Worm (Caenorhabditis elegans) whole organism, young adult: ENCODE results near the gene F41H8.2.

Experiments
- B0035.1 ChIP-seq: sonication (generic microtip); optimal IDR thresholded peaks from 2 replicates; lab custom pipeline; 2016; ENCODE audit warnings: missing genetic modification characterization, mild to moderate bottlenecking, missing compliant biosample characterization, missing genotype, missing genetic modification reagents
- B0336.3 ChIP-seq: fragments of 200-800 bp; sonication (Bioruptor generic); IDR thresholded peaks from 2 replicates; pipeline ENCODE4 v1.3.6; 2022; ENCODE audit warnings: missing genetic modification characterization, missing compliant biosample characterization
- C17E4.6 ChIP-seq: fragments of 200-800 bp; sonication (Bioruptor generic); IDR thresholded peaks from 2 replicates; pipeline ENCODE4 v1.3.6; 2022; ENCODE audit warnings: missing genetic modification reagents, missing genetic modification characterization, missing compliant biosample characterization
- D2030.7 ChIP-seq: fragments of 200-800 bp; sonication (Bioruptor generic); IDR thresholded peaks from 2 replicates; pipeline ENCODE4 v1.3.6; 2022; ENCODE audit warnings: missing genetic modification reagents, missing genetic modification characterization, missing compliant biosample characterization
- F10E7.11 ChIP-seq: sonication (generic microtip); optimal IDR thresholded peaks from 2 replicates; lab custom pipeline; 2017; ENCODE audit warnings: mild to moderate bottlenecking, missing genetic modification characterization, moderate library complexity, missing compliant biosample characterization
- F23B12.7 ChIP-seq: sonication (generic microtip); optimal IDR thresholded peaks from 2 replicates; lab custom pipeline; 2017; ENCODE audit warnings: missing genetic modification characterization, mild to moderate bottlenecking, missing compliant biosample characterization, antibody characterized with exemption, moderate library complexity; ENCODE audit not compliant: insufficient read depth
- F37B4.10 ChIP-seq: fragments of 200-800 bp; sonication (Bioruptor generic); IDR thresholded peaks from 2 replicates; pipeline ENCODE4 v1.3.6; 2022; ENCODE audit warnings: missing genetic modification characterization, missing compliant biosample characterization
- F49E8.2 ChIP-seq: sonication (generic microtip); optimal IDR thresholded peaks from 3 replicates; lab custom pipeline; 2017; ENCODE audit warnings: missing genetic modification characterization, mild to moderate bottlenecking, missing compliant biosample characterization, antibody characterized with exemption, moderate library complexity; ENCODE audit not compliant: insufficient read depth
- K12H6.12 ChIP-seq: fragments of 200-800 bp; sonication (Bioruptor generic); optimal IDR thresholded peaks from 2 replicates; lab custom pipeline; 2018; ENCODE audit warnings: mild to moderate bottlenecking, missing genetic modification characterization, missing compliant biosample characterization
- T07F8.4 ChIP-seq: sonication (generic microtip); optimal IDR thresholded peaks from 2 replicates; lab custom pipeline; 2016; ENCODE audit warnings: mild to moderate bottlenecking, missing genetic modification characterization, moderate library complexity, missing compliant biosample characterization
- Y53F4B.3 ChIP-seq: fragments of 200-800 bp; sonication (Bioruptor generic); IDR thresholded peaks from 2 replicates; pipeline ENCODE4 v1.3.6; 2022; ENCODE audit warnings: missing genetic modification reagents, missing genetic modification characterization, missing compliant biosample characterization
- Y56A3A.18 ChIP-seq: fragments of 200-800 bp; sonication (Bioruptor generic); IDR thresholded peaks from 2 replicates; pipeline ENCODE4 v1.3.6; 2022; ENCODE audit warnings: missing genetic modification reagents, missing genetic modification characterization, missing compliant biosample characterization
- Y95B8A.8 ChIP-seq: fragments of 200-800 bp; sonication (Bioruptor generic); IDR thresholded peaks from 2 replicates; pipeline ENCODE4 v1.3.6; 2022; ENCODE audit warnings: missing genetic modification reagents, missing genetic modification characterization, missing compliant biosample characterization
- akir-1 ChIP-seq: fragments of 200-800 bp; sonication (Bioruptor generic); optimal IDR thresholded peaks from 2 replicates; lab custom pipeline; 2018; ENCODE audit warnings: mild to moderate bottlenecking, missing genetic modification characterization, moderate library complexity, missing compliant biosample characterization
- aptf-2 ChIP-seq: fragments of 200-800 bp; sonication (Bioruptor generic); conservative IDR thresholded peaks from 2 replicates; pipeline ENCODE4 v1.3.6; 2022; ENCODE audit warnings: missing genetic modification reagents, missing genetic modification characterization, missing compliant biosample characterization
- bed-1 ChIP-seq: fragments of 200-800 bp; sonication (Bioruptor generic); IDR thresholded peaks from 2 replicates; pipeline ENCODE4 v1.3.6; 2022; ENCODE audit warnings: missing genetic modification reagents, missing genetic modification characterization, missing compliant biosample characterization
- cebp-2 ChIP-seq: fragments of 200-800 bp; sonication (Bioruptor generic); IDR thresholded peaks from 2 replicates; pipeline ENCODE4 v1.3.6; 2022; ENCODE audit warnings: missing genetic modification characterization, missing compliant biosample characterization
- ceh-40 ChIP-seq: fragments of 200-800 bp; sonication (Bioruptor generic); IDR thresholded peaks from 2 replicates; pipeline ENCODE4 v1.3.6; 2022; ENCODE audit warnings: missing genetic modification characterization, missing compliant biosample characterization
- dox-1 ChIP-seq: fragments of 200-800 bp; sonication (Bioruptor generic); IDR thresholded peaks from 2 replicates; pipeline ENCODE4 v1.3.6; 2022; ENCODE audit warnings: missing genetic modification reagents, missing genetic modification characterization, missing compliant biosample characterization
- egl-18 ChIP-seq: fragments of 200-800 bp; sonication (Bioruptor generic); IDR thresholded peaks from 2 replicates; pipeline ENCODE4 v1.3.6; 2022; ENCODE audit warnings: missing genetic modification reagents, missing genetic modification characterization, missing compliant biosample characterization
- gei-17 ChIP-seq: fragments of 200-800 bp; sonication (Bioruptor generic); optimal IDR thresholded peaks from 2 replicates; lab custom pipeline; 2018; ENCODE audit warnings: mild to moderate bottlenecking, missing genetic modification characterization, missing compliant biosample characterization
- him-1 ChIP-seq: sonication (generic microtip); optimal IDR thresholded peaks from 2 replicates; lab custom pipeline; 2016; ENCODE audit warnings: missing genotype, missing genetic modification reagents, missing genetic modification characterization, missing compliant biosample characterization
- hlh-12 ChIP-seq: sonication (generic microtip); optimal IDR thresholded peaks from 2 replicates; lab custom pipeline; 2016; ENCODE audit warnings: missing genetic modification characterization, missing compliant biosample characterization
- hmg-20 ChIP-seq: fragments of 200-800 bp; sonication (Bioruptor generic); IDR thresholded peaks from 2 replicates; pipeline ENCODE4 v1.3.6; 2022; ENCODE audit warnings: missing genetic modification reagents, missing genetic modification characterization, missing compliant biosample characterization
- hsf-1 ChIP-seq: fragments of 200-800 bp; sonication (Bioruptor generic); IDR thresholded peaks from 2 replicates; pipeline ENCODE4 v1.3.6; 2022; ENCODE audit warnings: missing genetic modification reagents, missing genetic modification characterization, missing compliant biosample characterization
- let-526 ChIP-seq: fragments of 200-800 bp; sonication (Bioruptor generic); IDR thresholded peaks from 2 replicates; pipeline ENCODE4 v1.3.6; 2022; ENCODE audit warnings: missing genetic modification reagents, missing genetic modification characterization, missing compliant biosample characterization
- lin-40 ChIP-seq: sonication (generic microtip); optimal IDR thresholded peaks from 2 replicates; lab custom pipeline; 2016; ENCODE audit warnings: missing genetic modification characterization, mild to moderate bottlenecking, missing compliant biosample characterization, missing genotype, missing genetic modification reagents
- madf-10 ChIP-seq: sonication (generic microtip); optimal IDR thresholded peaks from 2 replicates; lab custom pipeline; 2016; ENCODE audit warnings: mild to moderate bottlenecking, missing genetic modification characterization, missing compliant biosample characterization
- nfya-2 ChIP-seq: fragments of 200-800 bp; sonication (Bioruptor generic); IDR thresholded peaks from 2 replicates; pipeline ENCODE4 v1.3.6; 2022; ENCODE audit warnings: missing genetic modification reagents, missing genetic modification characterization, missing compliant biosample characterization
- nhr-120 ChIP-seq: fragments of 200-800 bp; sonication (Bioruptor generic); IDR thresholded peaks from 2 replicates; pipeline ENCODE4 v1.3.6; 2022; ENCODE audit warnings: missing genetic modification characterization, missing compliant biosample characterization
- nhr-27 ChIP-seq: fragments of 200-800 bp; sonication (Bioruptor generic); optimal IDR thresholded peaks from 2 replicates; lab custom pipeline; 2018; ENCODE audit warnings: mild to moderate bottlenecking, missing genetic modification characterization, moderate library complexity, missing compliant biosample characterization
- nhr-80 ChIP-seq: sonication (generic microtip); optimal IDR thresholded peaks from 2 replicates; lab custom pipeline; 2016; ENCODE audit warnings: missing genetic modification characterization, missing compliant biosample characterization
- nhr-90 ChIP-seq: sonication (generic microtip); optimal IDR thresholded peaks from 2 replicates; lab custom pipeline; 2016; ENCODE audit warnings: missing genotype, mild to moderate bottlenecking, missing genetic modification characterization, missing compliant biosample characterization
- pha-4 ChIP-seq: fragments of 150-350 bp; sonication (generic microtip); optimal IDR thresholded peaks from 2 replicates; lab custom pipeline; 2014; ENCODE audit warnings: missing biosample characterization, missing genetic modification reagents, missing genetic modification characterization
- sdz-38 ChIP-seq: sonication (generic microtip); optimal IDR thresholded peaks from 2 replicates; lab custom pipeline; 2016; ENCODE audit warnings: missing genotype, missing genetic modification characterization, missing compliant biosample characterization
- snpc-1.1 ChIP-seq: sonication (generic microtip); optimal IDR thresholded peaks from 2 replicates; lab custom pipeline; 2017; ENCODE audit warnings: missing genetic modification characterization, mild to moderate bottlenecking, missing compliant biosample characterization, antibody characterized with exemption, moderate library complexity, missing genotype, missing genetic modification reagents; ENCODE audit not compliant: insufficient read depth
- snpc-1.3 ChIP-seq: sonication (generic microtip); optimal IDR thresholded peaks from 2 replicates; lab custom pipeline; 2017; ENCODE audit warnings: missing genetic modification characterization, mild to moderate bottlenecking, missing compliant biosample characterization, antibody characterized with exemption, moderate library complexity, missing genotype, missing genetic modification reagents; ENCODE audit not compliant: insufficient read depth
- sptf-2 ChIP-seq: fragments of 200-800 bp; sonication (Bioruptor generic); optimal IDR thresholded peaks from 2 replicates; lab custom pipeline; 2018; ENCODE audit warnings: mild to moderate bottlenecking, missing genetic modification characterization, missing compliant biosample characterization
- tbp1 ChIP-seq: fragments of 200-800 bp; sonication (Bioruptor generic); optimal IDR thresholded peaks from 2 replicates; lab custom pipeline; 2018; ENCODE audit warnings: mild to moderate bottlenecking, missing genetic modification characterization, missing compliant biosample characterization
- ztf-18 ChIP-seq: sonication (generic microtip); optimal IDR thresholded peaks from 2 replicates; lab custom pipeline; 2016; ENCODE audit warnings: missing genotype, mild to moderate bottlenecking, missing genetic modification characterization, missing compliant biosample characterization
- ztf-3 ChIP-seq: fragments of 200-800 bp; sonication (Bioruptor generic); optimal IDR thresholded peaks from 2 replicates; lab custom pipeline; 2018; ENCODE audit warnings: mild to moderate bottlenecking, missing genetic modification characterization, missing compliant biosample characterization

Gene F41H8.2

DNA sequence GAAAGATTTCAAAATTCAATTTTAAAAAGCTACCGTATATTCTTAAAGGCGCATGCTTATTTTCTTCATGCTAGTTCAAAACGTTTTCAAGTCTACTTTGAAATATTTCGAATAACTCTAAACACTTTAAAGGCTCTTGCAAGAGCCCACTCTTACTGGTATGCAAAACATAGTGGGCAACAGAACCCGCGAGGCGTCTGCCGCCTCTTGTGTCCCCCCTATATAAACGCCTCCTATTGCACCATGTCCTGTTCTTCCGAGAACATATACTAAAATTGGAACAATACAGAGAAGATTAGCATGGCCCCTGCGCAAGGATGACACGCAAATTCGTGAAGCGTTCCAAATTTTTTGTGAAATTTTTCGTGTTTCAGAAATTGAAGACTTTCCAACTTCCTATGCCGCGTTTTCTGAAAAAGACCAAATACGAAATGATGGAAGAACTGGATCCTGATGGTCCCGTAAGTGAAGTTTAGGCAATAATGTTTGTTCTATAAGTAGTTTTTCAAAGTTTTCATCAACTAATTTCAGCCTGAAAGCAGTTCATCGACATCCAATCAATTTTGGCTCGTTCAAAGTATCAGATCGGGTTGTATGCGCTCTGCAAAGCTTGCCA is 32.8 kb downstream of the F41H8.2 start (continued):
- no peak for TF ChIP-seq aptf-2 (GFP tag; lab: Robert Waterston, UW)
- peak; percentile 60 for TF ChIP-seq dox-1 (GFP tag; lab: Robert Waterston, UW)
- TF ChIP-seq C17E4.6 (GFP tag; lab: Robert Waterston, UW): no peak
- peak; percentile 85 for TF ChIP-seq him-1 (tag; lab: Kevin White, UChicago)
- TF ChIP-seq hlh-12 (tag; lab: Kevin White, UChicago): no peak
- TF ChIP-seq cebp-2 (GFP tag; lab: Robert Waterston, UW): no peak
- TF ChIP-seq nhr-120: no peak
- TF ChIP-seq F37B4.10: no peak
- 0 out of 2 replicates have a peak, but pooled peaks have one; percentile 43 for TF ChIP-seq egl-18
- no peak for TF ChIP-seq Y53F4B.3 (GFP tag; lab: Robert Waterston, UW)
- no peak for TF ChIP-seq let-526 (GFP tag; lab: Robert Waterston, UW)
- peak; percentile 79 for TF ChIP-seq tbp1 (GFP tag; lab: Kevin White, UChicago)
- no peak for TF ChIP-seq K12H6.12 (tag; lab: Kevin White, UChicago)
- TF ChIP-seq sptf-2: no peak
- TF ChIP-seq B0035.1: no peak
- TF ChIP-seq Y56A3A.18 (GFP tag; lab: Robert Waterston, UW): peak; percentile 84
- TF ChIP-seq gei-17: no peak
- TF ChIP-seq bed-1 (GFP tag; lab: Robert Waterston, UW): no peak
- TF ChIP-seq hsf-1 (GFP tag; lab: Robert Waterston, UW): peak; percentile 66; the same call in 1 of the 2 replicates
- TF ChIP-seq F23B12.7 (tag; lab: Kevin White, UChicago): no peak
- no peak for TF ChIP-seq lin-40 (tag; lab: Kevin White, UChicago)
- TF ChIP-seq T07F8.4 (tag; lab: Kevin White, UChicago): no peak
- no peak for TF ChIP-seq nhr-80 (tag; lab: Kevin White, UChicago)
- peak; percentile 11 for TF ChIP-seq ztf-18 (tag; lab: Kevin White, UChicago)
- TF ChIP-seq B0336.3: no peak
- TF ChIP-seq ztf-3 (GFP tag; lab: Kevin White, UChicago): no peak
- no peak for TF ChIP-seq F49E8.2
- TF ChIP-seq F10E7.11 (tag; lab: Kevin White, UChicago): no peak
- no peak for TF ChIP-seq pha-4
- no peak for TF ChIP-seq Y95B8A.8 (GFP tag; lab: Robert Waterston, UW)
- peak; percentile 56; the same call in 1 of the 2 replicates for TF ChIP-seq D2030.7 (GFP tag; lab: Robert Waterston, UW)
- TF ChIP-seq hmg-20 (GFP tag; lab: Robert Waterston, UW): 0 out of 2 replicates have a peak, but pooled peaks have one; percentile 67
- TF ChIP-seq nfya-2 (GFP tag; lab: Robert Waterston, UW): no peak
- peak; percentile 90 for TF ChIP-seq snpc-1.1 (tag; lab: Kevin White, UChicago)
- no peak for TF ChIP-seq nhr-90 (tag; lab: Kevin White, UChicago)
- TF ChIP-seq snpc-1.3 (tag; lab: Kevin White, UChicago): no peak
- no peak for TF ChIP-seq madf-10
- TF ChIP-seq sdz-38: no peak
- no peak for TF ChIP-seq akir-1 (GFP tag; lab: Kevin White, UChicago)
- no peak for TF ChIP-seq nhr-27
- TF ChIP-seq ceh-40 (GFP tag; lab: Robert Waterston, UW): no peak
